Worm (Caenorhabditis elegans) whole organism, L2 larva: ENCODE measurements around the gene snt-7.

Source experiments
- C34F6.9 ChIP-seq: fragments of 150-350 bp; optimal IDR thresholded peaks from 2 replicates; lab custom pipeline; 2014; ENCODE audit warnings: missing biosample characterization, missing genetic modification characterization
- F13H6.1 ChIP-seq: sonication (generic microtip); optimal IDR thresholded peaks from 2 replicates; lab custom pipeline; 2016; ENCODE audit warnings: missing genetic modification characterization, missing compliant biosample characterization
- R02D3.7 ChIP-seq: fragments of 150-350 bp; optimal IDR thresholded peaks from 2 replicates; lab custom pipeline; 2014; ENCODE audit warnings: missing biosample characterization, missing genetic modification characterization
- Y55F3AM.14 ChIP-seq: fragments of 200-800 bp; sonication (Bioruptor generic); optimal IDR thresholded peaks from 2 replicates; lab custom pipeline; 2018; ENCODE audit warnings: mild to moderate bottlenecking, missing genetic modification characterization, missing compliant biosample characterization
- ZK546.5 ChIP-seq: sonication (generic microtip); optimal IDR thresholded peaks from 2 replicates; lab custom pipeline; 2017; ENCODE audit warnings: missing biosample characterization, missing genetic modification characterization
- alr-1 ChIP-seq: fragments of 150-350 bp; optimal IDR thresholded peaks from 2 replicates; lab custom pipeline; 2014; ENCODE audit warnings: missing biosample characterization, missing genetic modification characterization
- aly-2 ChIP-seq: fragments of 150-350 bp; optimal IDR thresholded peaks from 2 replicates; lab custom pipeline; 2014; ENCODE audit warnings: missing biosample characterization, missing genetic modification characterization
- ama-1 ChIP-seq: fragments of 150-350 bp; optimal IDR thresholded peaks from 2 replicates; lab custom pipeline; 2018; ENCODE audit warnings: inconsistent platforms
- blmp-1 ChIP-seq: sonication (generic microtip); optimal IDR thresholded peaks from 2 replicates; lab custom pipeline; 2017; ENCODE audit warnings: missing genetic modification characterization, mild to moderate bottlenecking, missing compliant biosample characterization, antibody characterized with exemption, moderate library complexity; ENCODE audit not compliant: insufficient read depth
- ceh-16 ChIP-seq: fragments of 150-350 bp; optimal IDR thresholded peaks from 2 replicates; lab custom pipeline; 2014; ENCODE audit warnings: missing biosample characterization, missing genetic modification characterization
- ceh-82 ChIP-seq: fragments of 150-350 bp; optimal IDR thresholded peaks from 2 replicates; lab custom pipeline; 2014; ENCODE audit warnings: missing biosample characterization, missing genetic modification characterization
- crh-2 ChIP-seq: sonication (generic microtip); optimal IDR thresholded peaks from 2 replicates; lab custom pipeline; 2017; ENCODE audit warnings: missing biosample characterization, missing genetic modification characterization
- dmd-4 ChIP-seq: sonication (generic microtip); optimal IDR thresholded peaks from 2 replicates; lab custom pipeline; 2017; ENCODE audit warnings: missing biosample characterization, missing genetic modification characterization
- egl-27 ChIP-seq: sonication (generic microtip); optimal IDR thresholded peaks from 3 replicates; lab custom pipeline; 2017; ENCODE audit warnings: missing biosample characterization, missing genetic modification reagents, missing genetic modification characterization
- elt-1 ChIP-seq: fragments of 150-350 bp; optimal IDR thresholded peaks from 2 replicates; lab custom pipeline; 2014; ENCODE audit warnings: missing biosample characterization, missing genetic modification characterization
- elt-3 ChIP-seq: sonication (generic microtip); optimal IDR thresholded peaks from 2 replicates; lab custom pipeline; 2017; ENCODE audit warnings: missing biosample characterization, missing genetic modification characterization
- fos-1 ChIP-seq: fragments of 150-350 bp; optimal IDR thresholded peaks from 2 replicates; lab custom pipeline; 2014; ENCODE audit warnings: missing biosample characterization, missing genetic modification characterization
- gmeb-1 ChIP-seq: fragments of 150-350 bp; optimal IDR thresholded peaks from 2 replicates; lab custom pipeline; 2014; ENCODE audit warnings: missing biosample characterization, missing genetic modification characterization
- lin-11 ChIP-seq: fragments of 150-350 bp; sonication (generic microtip); optimal IDR thresholded peaks from 2 replicates; lab custom pipeline; 2014; ENCODE audit warnings: missing biosample characterization, missing genetic modification characterization, inconsistent platforms, mixed read lengths
- lin-13 ChIP-seq: fragments of 150-350 bp; optimal IDR thresholded peaks from 2 replicates; lab custom pipeline; 2014; ENCODE audit warnings: missing biosample characterization, missing genetic modification reagents, missing genetic modification characterization
- lin-39 ChIP-seq: fragments of 150-350 bp; optimal IDR thresholded peaks from 2 replicates; lab custom pipeline; 2014; ENCODE audit warnings: missing biosample characterization, missing genetic modification reagents, missing genetic modification characterization
- lsy-2 ChIP-seq, 2 experiments: fragments of 150-350 bp in 1 of 2; sonication (generic microtip) in 1 of 2; optimal IDR thresholded peaks; 2 replicates each; lab custom pipeline; 2014 to 2017; ENCODE audit warnings: missing biosample characterization in 2 of 2, missing genetic modification characterization in 2 of 2
- mab-5 ChIP-seq: fragments of 150-350 bp; optimal IDR thresholded peaks from 2 replicates; lab custom pipeline; 2014; ENCODE audit warnings: missing biosample characterization, missing genetic modification characterization
- mbf-1 ChIP-seq: sonication (generic microtip); optimal IDR thresholded peaks from 2 replicates; lab custom pipeline; 2017; ENCODE audit warnings: missing biosample characterization, missing genetic modification characterization
- mdl-1 ChIP-seq, 2 experiments: fragments of 150-350 bp in 1 of 2; sonication (generic microtip) in 1 of 2; optimal IDR thresholded peaks; 2 replicates each; lab custom pipeline; 2017; ENCODE audit warnings: missing biosample characterization in 2 of 2, missing genetic modification characterization in 2 of 2
- nhr-10 ChIP-seq: sonication (generic microtip); optimal IDR thresholded peaks from 2 replicates; lab custom pipeline; 2017; ENCODE audit warnings: missing biosample characterization, missing genetic modification characterization
- nhr-11 ChIP-seq: fragments of 150-350 bp; optimal IDR thresholded peaks from 2 replicates; lab custom pipeline; 2014; ENCODE audit warnings: missing biosample characterization, missing genetic modification characterization
- nhr-12 ChIP-seq: fragments of 150-350 bp; optimal IDR thresholded peaks from 2 replicates; lab custom pipeline; 2014; ENCODE audit warnings: missing biosample characterization, missing genetic modification characterization
- nhr-129 ChIP-seq: fragments of 150-350 bp; optimal IDR thresholded peaks from 2 replicates; lab custom pipeline; 2014; ENCODE audit warnings: missing biosample characterization, missing genetic modification characterization
- nhr-21 ChIP-seq: fragments of 150-350 bp; optimal IDR thresholded peaks from 2 replicates; lab custom pipeline; 2014; ENCODE audit warnings: missing biosample characterization, missing genetic modification characterization
- nhr-23 ChIP-seq: fragments of 150-350 bp; optimal IDR thresholded peaks from 2 replicates; lab custom pipeline; 2014; ENCODE audit warnings: missing biosample characterization, missing genetic modification reagents, missing genetic modification characterization
- nhr-237 ChIP-seq: fragments of 150-350 bp; optimal IDR thresholded peaks from 2 replicates; lab custom pipeline; 2014; ENCODE audit warnings: missing biosample characterization, missing genetic modification characterization
- nhr-25 ChIP-seq: fragments of 150-350 bp; sonication (generic microtip); optimal IDR thresholded peaks from 3 replicates; lab custom pipeline; 2014; ENCODE audit warnings: missing biosample characterization, missing genetic modification characterization
- nhr-6 ChIP-seq: fragments of 150-350 bp; optimal IDR thresholded peaks from 2 replicates; lab custom pipeline; 2014; ENCODE audit warnings: missing biosample characterization, missing genetic modification characterization
- nhr-77 ChIP-seq: fragments of 150-350 bp; optimal IDR thresholded peaks from 2 replicates; lab custom pipeline; 2014; ENCODE audit warnings: missing biosample characterization, missing genetic modification characterization
- peb-1 ChIP-seq: fragments of 150-350 bp; optimal IDR thresholded peaks from 2 replicates; lab custom pipeline; 2014; ENCODE audit warnings: missing biosample characterization, missing genetic modification characterization
- sem-4 ChIP-seq: fragments of 150-350 bp; optimal IDR thresholded peaks from 2 replicates; lab custom pipeline; 2014; ENCODE audit warnings: missing biosample characterization, missing genetic modification reagents, missing genetic modification characterization
- skn-1 ChIP-seq: sonication (generic microtip); optimal IDR thresholded peaks from 2 replicates; lab custom pipeline; 2017; ENCODE audit warnings: missing biosample characterization, missing genetic modification characterization
- sma-3 ChIP-seq: sonication (generic microtip); optimal IDR thresholded peaks from 2 replicates; lab custom pipeline; 2016; ENCODE audit warnings: missing genetic modification reagents, missing genetic modification characterization, missing compliant biosample characterization
- sma-9 ChIP-seq, 2 experiments: fragments of 150-350 bp in 1 of 2; sonication (generic microtip) in 1 of 2; optimal IDR thresholded peaks; 2 replicates each; lab custom pipeline; 2014 to 2016; ENCODE audit warnings: missing genetic modification characterization in 2 of 2, mild to moderate bottlenecking in 1 of 2, missing biosample characterization in 1 of 2, missing compliant biosample characterization in 1 of 2, missing genetic modification reagents in 1 of 2, moderate library complexity in 1 of 2
- snpc-4 ChIP-seq: fragments of 150-350 bp; optimal IDR thresholded peaks from 2 replicates; lab custom pipeline; 2014; ENCODE audit warnings: missing biosample characterization, missing genetic modification characterization
- unc-39 ChIP-seq: fragments of 150-350 bp; optimal IDR thresholded peaks from 2 replicates; lab custom pipeline; 2014; ENCODE audit warnings: missing biosample characterization, missing genetic modification characterization
- unc-55 ChIP-seq: fragments of 150-350 bp; sonication (generic microtip); optimal IDR thresholded peaks from 3 replicates; lab custom pipeline; 2014; ENCODE audit warnings: missing biosample characterization, missing genetic modification reagents, missing genetic modification characterization
- unc-62 ChIP-seq: fragments of 150-350 bp; optimal IDR thresholded peaks from 2 replicates; lab custom pipeline; 2014; ENCODE audit warnings: missing biosample characterization, missing genetic modification reagents, missing genetic modification characterization
- zag-1 ChIP-seq: fragments of 150-350 bp; optimal IDR thresholded peaks from 2 replicates; lab custom pipeline; 2014; ENCODE audit warnings: missing biosample characterization, missing genetic modification characterization
- ztf-1 ChIP-seq: fragments of 200-800 bp; sonication (Bioruptor generic); conservative IDR thresholded peaks from 2 replicates; pipeline ENCODE4 v1.3.6; 2022; ENCODE audit warnings: missing genetic modification characterization, missing compliant biosample characterization
- ztf-11 ChIP-seq: sonication (generic microtip); optimal IDR thresholded peaks from 2 replicates; lab custom pipeline; 2017; ENCODE audit warnings: missing biosample characterization, missing genetic modification characterization
- ztf-4 ChIP-seq: fragments of 150-350 bp; optimal IDR thresholded peaks from 2 replicates; lab custom pipeline; 2014; ENCODE audit warnings: missing biosample characterization, missing genetic modification characterization

Gene snt-7

DNA sequence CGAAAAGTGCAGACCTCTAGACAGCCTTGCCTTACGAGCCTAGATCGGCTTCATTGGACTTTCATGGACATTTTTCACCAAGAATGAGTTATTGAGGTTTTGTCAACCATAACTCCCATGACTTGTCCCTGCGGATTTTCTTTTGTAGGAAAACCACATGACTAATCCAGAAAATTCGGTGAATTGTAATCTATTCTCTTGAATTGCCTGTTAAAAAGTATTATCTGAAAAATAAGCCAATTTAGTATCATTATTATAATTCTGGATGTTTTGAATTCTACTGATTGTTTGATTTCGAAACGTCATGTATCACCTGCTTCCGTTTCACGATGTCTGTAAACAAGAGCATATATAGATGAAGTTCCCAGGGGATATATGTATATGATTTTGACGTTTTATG is 10.4 kb downstream of the snt-7 start:
- TF ChIP-seq elt-1, result no peak
- TF ChIP-seq skn-1, result peak; percentile 42

DNA sequence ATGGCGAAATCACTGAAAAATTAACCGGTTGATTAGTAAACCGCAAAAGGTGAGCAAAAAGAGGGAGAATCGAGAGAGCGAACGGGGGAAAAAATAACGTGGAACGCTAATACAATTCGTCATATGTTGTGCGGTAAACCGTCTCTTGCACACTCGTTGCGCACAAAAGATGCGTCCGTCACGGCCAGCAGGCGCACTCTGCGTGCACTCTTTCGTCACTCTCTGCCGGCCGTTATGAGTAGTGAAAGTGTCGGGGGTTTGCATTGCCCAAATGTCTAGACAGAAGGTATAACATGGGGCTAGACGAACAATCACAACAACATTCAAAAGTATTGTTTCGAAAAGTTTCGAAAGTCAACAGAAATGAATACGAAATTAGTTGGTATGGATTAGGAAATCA is 17.5 kb downstream of the snt-7 start, which contains the start of gene pkhm-2:
pkhm-2 (minus strand) TSS at position 12 of the 400 bp plus-strand sequence.
- no peak for TF ChIP-seq unc-39 (tag; lab: Kevin White, UChicago)
- no peak for TF ChIP-seq ama-1 (lab: Kevin White, UChicago)
- TF ChIP-seq ztf-11 (tag; lab: Kevin White, UChicago), result no peak
- TF ChIP-seq nhr-11 (tag; lab: Kevin White, UChicago), result no peak
- peak; percentile 90 for TF ChIP-seq fos-1 (tag; lab: Kevin White, UChicago)
- TF ChIP-seq snpc-4 (tag; lab: Kevin White, UChicago), result peak; percentile 86
- TF ChIP-seq gmeb-1 (tag; lab: Kevin White, UChicago), result peak; percentile 86
- peak; percentile 96 for TF ChIP-seq sma-9 (GFP tag; optimal IDR thresholded peaks at IDR 0.05; lab: Kevin White, UChicago)
- TF ChIP-seq sma-9 (tag; optimal IDR thresholded peaks at IDR 0.05; lab: Kevin White, UChicago), result no peak
- peak; percentile 93 for TF ChIP-seq nhr-129 (tag; lab: Kevin White, UChicago)
- TF ChIP-seq R02D3.7 (tag; lab: Kevin White, UChicago), result peak; percentile 3
- peak; percentile 87 for TF ChIP-seq egl-27
- no peak for TF ChIP-seq alr-1 (tag; lab: Kevin White, UChicago)
- no peak for TF ChIP-seq nhr-77 (tag; lab: Kevin White, UChicago)
- peak; percentile 85 for TF ChIP-seq nhr-21
- peak; percentile 92 for TF ChIP-seq crh-2 (tag; lab: Kevin White, UChicago)
- peak; percentile 62 for TF ChIP-seq ceh-16 (tag; lab: Kevin White, UChicago)
- TF ChIP-seq nhr-237 (tag; lab: Kevin White, UChicago), result peak; percentile 65
- peak; percentile 17 for TF ChIP-seq Y55F3AM.14 (GFP tag; lab: Kevin White, UChicago)
- no peak for TF ChIP-seq nhr-23
- peak; percentile 90 for TF ChIP-seq blmp-1 (tag; lab: Kevin White, UChicago)
- peak; percentile 58 for TF ChIP-seq nhr-6 (tag; lab: Kevin White, UChicago)
- TF ChIP-seq dmd-4 (tag; lab: Kevin White, UChicago), result no peak
- TF ChIP-seq mdl-1 (tag; optimal IDR thresholded peaks at IDR 0.05; lab: Kevin White, UChicago), result peak in 1 of 2 experiments; percentile 48
- no peak for TF ChIP-seq lin-39 (tag; lab: Kevin White, UChicago)
- peak; percentile 47 for TF ChIP-seq ztf-4
- no peak for TF ChIP-seq peb-1 (tag; lab: Kevin White, UChicago)
- TF ChIP-seq nhr-10 (tag; lab: Kevin White, UChicago), result peak; percentile 77
- TF ChIP-seq sma-3, result peak; percentile 94
- no peak for TF ChIP-seq ztf-1 (GFP tag; lab: Robert Waterston, UW)
- TF ChIP-seq sem-4 (tag; lab: Kevin White, UChicago), result peak; percentile 84
- TF ChIP-seq lsy-2 (tag; optimal IDR thresholded peaks at IDR 0.05; lab: Kevin White, UChicago), result peak; percentile 75 to 88
- TF ChIP-seq C34F6.9 (tag; lab: Kevin White, UChicago), result peak; percentile 88
- TF ChIP-seq unc-55 (GFP tag; lab: Kevin White, UChicago), result peak; percentile 81
- TF ChIP-seq nhr-12 (tag; lab: Kevin White, UChicago), result no peak
- TF ChIP-seq elt-3, result no peak
- TF ChIP-seq skn-1, result peak; percentile 22
- peak; percentile 94 for TF ChIP-seq F13H6.1
- peak; percentile 74 for TF ChIP-seq lin-11 (tag; lab: Kevin White, UChicago)
- TF ChIP-seq mab-5 (tag; lab: Kevin White, UChicago), result peak; percentile 74
- TF ChIP-seq ceh-82 (tag; lab: Kevin White, UChicago), result peak; percentile 2
- TF ChIP-seq unc-62 (GFP tag; lab: Kevin White, UChicago), result peak; percentile 38
- TF ChIP-seq elt-1, result no peak
- peak; percentile 87 for TF ChIP-seq lin-13 (GFP tag; lab: Kevin White, UChicago)
- peak; percentile 14 for TF ChIP-seq zag-1
- TF ChIP-seq ZK546.5 (tag; lab: Kevin White, UChicago), result no peak
- TF ChIP-seq aly-2 (tag; lab: Kevin White, UChicago), result no peak
- TF ChIP-seq mbf-1 (tag; lab: Kevin White, UChicago), result no peak
- TF ChIP-seq nhr-25 (tag; lab: Kevin White, UChicago), result peak; percentile 92
- TF ChIP-seq, all 48 proteins: peak for 31
